Fruit fly (Drosophila melanogaster) whole organism, embryonic: ENCODE data around the gene CG3909.

Experiments
- CG10274 ChIP-seq: fragments of 200-800 bp; sonication (Bioruptor generic); optimal IDR thresholded peaks from 3 replicates; lab custom pipeline; 2017; ENCODE audit warnings: missing biosample characterization, mild to moderate bottlenecking, missing genetic modification characterization
- CG3726 ChIP-seq: fragments of 200-800 bp; sonication (Bioruptor generic); IDR thresholded peaks from 3 replicates; pipeline ENCODE4, ENCODE4 v1.3.6; 2022; ENCODE audit warnings: missing biosample characterization, missing genetic modification characterization
- CG4730 ChIP-seq: fragments of 200-800 bp; sonication (Bioruptor generic); IDR thresholded peaks from 2 replicates; pipeline ENCODE4 v1.3.6; 2022; ENCODE audit warnings: missing biosample characterization, missing genetic modification characterization
- CG8478 ChIP-seq: fragments of >200 bp; optimal IDR thresholded peaks from 2 replicates; lab custom pipeline; 2018
- dimm ChIP-seq: fragments of 200-800 bp; sonication (Bioruptor generic); IDR thresholded peaks from 2 replicates; pipeline ENCODE4 v1.3.6; 2022; ENCODE audit warnings: missing biosample characterization, missing genetic modification characterization
- vvl ChIP-seq: fragments of 200-800 bp; sonication (Bioruptor generic); IDR thresholded peaks from 2 replicates; pipeline ENCODE4 v1.3.6; 2022; ENCODE audit warnings: missing biosample characterization, missing genetic modification characterization

DNA sequence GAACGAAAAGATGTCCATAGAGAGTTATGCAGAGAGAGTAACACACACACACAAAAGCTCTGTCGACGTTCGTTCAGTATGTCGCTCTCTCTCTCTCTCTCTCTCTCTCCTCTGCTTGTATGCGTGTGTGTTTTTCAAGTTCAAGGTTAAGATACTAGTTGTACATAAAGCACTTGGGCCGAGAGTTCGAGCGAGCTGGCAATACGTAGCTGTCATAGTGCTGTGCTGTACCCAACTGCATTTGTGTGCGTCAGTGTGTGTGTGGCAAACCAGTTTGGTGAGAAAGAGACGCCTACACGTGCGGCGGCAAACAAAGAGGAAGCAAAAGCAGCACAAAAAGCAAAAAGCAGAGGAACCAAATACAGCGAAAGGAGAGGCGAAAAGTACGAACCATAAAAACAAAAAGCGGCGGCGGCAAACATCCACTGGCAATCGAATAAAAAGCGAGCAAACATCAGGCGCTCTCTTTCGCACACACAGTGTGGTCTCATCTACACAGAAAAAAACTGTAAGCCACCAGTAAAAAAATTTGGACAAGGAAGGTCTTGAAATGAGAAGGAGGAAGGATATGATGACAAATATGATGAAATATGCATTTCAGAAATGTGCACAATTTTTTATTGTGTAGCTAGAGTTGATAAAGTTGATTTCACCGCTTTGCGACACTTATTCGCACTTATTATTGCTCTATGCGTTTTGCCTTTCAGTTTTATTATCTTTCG is 44.3 kb downstream of the CG3909 start:
- TF ChIP-seq CG4730 (GFP tag; lab: Robert Waterston, UW) (peak; percentile 45; the same call in 1 of the 2 replicates), CG8478 (peak; percentile 96), dimm (no peak), vvl (GFP tag; lab: Robert Waterston, UW) (peak; percentile 78), CG3726 (GFP tag; lab: Robert Waterston, UW) (0 out of 3 replicates have a peak, but pooled peaks have one; percentile 50), CG10274 (GFP tag; lab: Kevin White, UChicago) (no peak)
